Worm (Caenorhabditis elegans) whole organism, L4/young adult: ENCODE data around the gene T02H6.10.

Experiments
- W03F9.2 ChIP-seq: fragments of 150-350 bp; optimal IDR thresholded peaks from 2 replicates; lab custom pipeline; 2014; ENCODE audit warnings: missing biosample characterization, missing genetic modification characterization
- dao-5 ChIP-seq: sonication (generic microtip); optimal IDR thresholded peaks from 2 replicates; lab custom pipeline; 2016; ENCODE audit warnings: missing genotype, missing genetic modification characterization, moderate library complexity, missing compliant biosample characterization
- him-1 ChIP-seq: sonication (generic microtip); optimal IDR thresholded peaks from 2 replicates; lab custom pipeline; 2016; ENCODE audit warnings: missing genotype, missing genetic modification reagents, missing genetic modification characterization, missing compliant biosample characterization

DNA sequence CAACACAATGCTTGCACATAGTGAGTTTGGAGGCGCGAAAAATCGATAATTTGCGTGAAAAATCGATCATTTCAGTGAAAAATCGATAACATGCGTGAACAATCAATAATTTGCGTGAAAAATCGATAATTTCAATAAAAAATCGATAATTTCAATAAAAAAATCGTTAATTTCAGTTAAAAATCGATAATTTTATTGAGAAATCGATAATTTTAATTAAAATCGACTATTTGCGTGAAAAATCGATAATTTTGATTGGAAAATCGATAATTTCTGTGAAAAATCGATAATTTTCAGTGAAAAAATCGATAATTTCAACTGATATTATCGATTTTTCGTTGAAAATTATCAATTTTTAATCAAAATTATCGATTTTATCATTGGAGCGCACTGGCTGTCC lies 43.5 kb upstream of the T02H6.10 start:
- TF ChIP-seq him-1 (tag; lab: Kevin White, UChicago) (no peak), W03F9.2 (tag; lab: Kevin White, UChicago) (no peak), dao-5 (tag; lab: Kevin White, UChicago) (no peak)
